Worm (Caenorhabditis elegans): Measurements from ENCODE around the gene Y38C1AA.6.

Y38C1AA.6 gene

DNA sequence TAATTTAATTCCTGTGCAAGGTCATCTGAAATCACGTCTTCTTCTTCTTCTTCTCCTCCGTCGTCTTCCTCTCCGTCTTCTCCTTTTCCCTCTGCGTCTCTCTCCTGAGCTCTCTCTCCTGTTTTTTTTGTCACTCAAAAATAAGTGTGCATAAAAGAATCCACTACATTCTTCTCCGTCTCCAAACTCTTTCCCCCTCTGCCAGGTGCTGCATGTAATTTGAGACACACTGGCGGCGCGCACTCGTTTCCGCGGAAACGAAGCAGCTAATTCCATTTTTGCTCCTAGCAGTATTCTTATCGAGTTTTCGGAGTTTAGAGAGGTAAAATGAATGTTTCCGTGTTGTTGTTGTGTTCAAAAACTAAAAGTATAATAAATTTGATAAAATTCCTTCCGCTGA, 23.5 kb downstream of the Y38C1AA.6 start:
- TF ChIP-seq T26A5.8 (tag; optimal IDR thresholded peaks at IDR 0.05) = no peak
- peak; percentile 26; the same call in 1 of the 2 replicates for TF ChIP-seq hmg-1.2 (GFP tag; IDR thresholded peaks at IDR 0.05)

DNA sequence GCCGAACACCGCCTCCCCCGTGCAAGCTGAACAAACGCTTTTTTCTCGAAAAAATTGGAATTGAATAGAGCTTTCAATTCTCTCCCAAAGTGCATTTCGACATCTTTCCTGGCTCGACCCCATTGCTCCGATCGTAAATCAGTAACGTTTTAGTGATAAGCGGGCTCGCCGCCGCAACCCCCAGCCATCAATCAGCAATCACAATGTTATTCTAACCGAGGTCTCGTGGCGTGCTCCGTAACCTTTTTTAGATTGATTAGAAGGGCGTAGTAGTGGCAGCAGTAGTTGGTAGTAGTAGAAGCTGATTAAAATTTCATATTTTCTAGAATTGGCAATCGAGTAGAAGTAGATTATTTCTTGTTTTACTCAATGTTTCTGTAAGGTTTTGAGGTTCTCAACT, 24.7 kb downstream of the Y38C1AA.6 start:
- TF ChIP-seq D2030.7 (GFP tag; IDR thresholded peaks at IDR 0.05) = no peak
- no peak for TF ChIP-seq bed-1 (GFP tag; IDR thresholded peaks at IDR 0.05)
- no peak for TF ChIP-seq xnd-1 (tag; optimal IDR thresholded peaks at IDR 0.05)
- TF ChIP-seq bed-2 (GFP tag; IDR thresholded peaks at IDR 0.05) = no peak
- TF ChIP-seq madf-8 (GFP tag; conservative IDR thresholded peaks at IDR 0.05) = no peak
- TF ChIP-seq ceh-40 (GFP tag; IDR thresholded peaks at IDR 0.05) = 0 out of 2 replicates have a peak, but pooled peaks have one; percentile 9
- no peak for TF ChIP-seq ZK185.1 (tag; optimal IDR thresholded peaks at IDR 0.05; ENCODE audit: poor library complexity, severe bottlenecking)
- TF ChIP-seq cebp-1 (GFP tag; IDR thresholded peaks at IDR 0.05) = 0 out of 2 replicates have a peak, but pooled peaks have one; percentile 55
- TF ChIP-seq cebp-1 (tag; optimal IDR thresholded peaks at IDR 0.05) = peak; percentile 37
- no peak for TF ChIP-seq Y67H2A.10 (GFP tag; conservative IDR thresholded peaks at IDR 0.05)
- TF ChIP-seq nhr-80 (tag; optimal IDR thresholded peaks at IDR 0.05) = peak; percentile 76

DNA sequence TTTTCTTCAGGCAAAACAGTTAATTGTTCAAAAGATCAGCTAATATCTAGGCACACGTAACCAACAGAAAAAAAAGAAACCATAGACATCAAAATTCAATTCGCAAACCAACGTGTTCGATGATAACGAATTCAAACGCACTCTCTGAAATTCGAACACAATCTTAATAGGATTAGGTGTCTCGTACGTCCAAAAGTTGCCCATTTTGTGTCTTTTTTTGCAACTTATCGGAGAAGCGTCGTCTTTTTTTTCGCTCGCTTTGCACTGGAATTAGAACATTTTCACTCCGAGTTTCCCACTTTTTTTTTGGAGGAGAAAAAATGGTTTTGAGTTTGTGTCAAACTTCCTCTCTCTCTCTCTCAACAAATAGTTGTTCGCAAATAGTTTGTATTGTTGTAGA, 26.5 kb downstream of the Y38C1AA.6 start:
- TF ChIP-seq nhr-80 (tag; optimal IDR thresholded peaks at IDR 0.05) = peak; percentile 73
- no peak for TF ChIP-seq somi-1 (GFP tag; optimal IDR thresholded peaks at IDR 0.05)

DNA sequence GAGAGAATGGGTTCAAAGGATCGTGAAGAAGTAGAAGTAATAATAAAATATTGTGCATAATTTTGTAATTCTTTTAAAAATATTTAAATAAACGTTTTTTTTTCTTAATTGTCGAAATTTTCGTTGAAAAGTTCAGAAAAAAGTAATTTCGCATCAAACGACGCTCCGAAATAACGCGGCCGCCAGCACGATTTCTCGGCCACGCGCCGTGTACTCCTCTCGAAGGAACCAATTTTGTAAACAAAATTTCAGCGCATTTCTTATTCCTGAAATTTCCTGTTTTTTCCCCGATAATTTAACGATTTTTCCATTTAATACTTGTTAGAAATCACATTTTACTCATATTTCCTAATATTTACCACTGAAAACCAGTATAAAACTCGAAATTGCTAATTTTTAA, 29.4 kb downstream of the Y38C1AA.6 start, which contains the start of gene Y38C1AA.12:
Gene Y38C1AA.12, plus strand, starts transcription at position 211 of the 400 bp plus-strand sequence.
- TF ChIP-seq K11D2.4 (GFP tag; IDR thresholded peaks at IDR 0.05) = peak; percentile 62; the same call in 1 of the 2 replicates
- TF ChIP-seq hsf-1 (GFP tag; IDR thresholded peaks at IDR 0.05) = no peak
- TF ChIP-seq F22D6.2 (tag; optimal IDR thresholded peaks at IDR 0.05) = peak; percentile 55
- no peak for TF ChIP-seq gei-17 (GFP tag; optimal IDR thresholded peaks at IDR 0.05)
- no peak for TF ChIP-seq akir-1 (GFP tag; optimal IDR thresholded peaks at IDR 0.05)
- TF ChIP-seq nfya-1 (tag; optimal IDR thresholded peaks at IDR 0.05; ENCODE audit: borderline replicate concordance, insufficient read depth) = no peak
- TF ChIP-seq lin-35 (GFP tag; optimal IDR thresholded peaks at IDR 0.05) = peak in 1 of 3 experiments; percentile 36
- TF ChIP-seq tbx-9 (tag; optimal IDR thresholded peaks at IDR 0.05; ENCODE audit: borderline replicate concordance) = no peak
- TF ChIP-seq let-526 (GFP tag; IDR thresholded peaks at IDR 0.05) = 0 out of 2 replicates have a peak, but pooled peaks have one; percentile 30
- no peak for TF ChIP-seq attf-6 (GFP tag; IDR thresholded peaks at IDR 0.05)
- peak; percentile 22 for TF ChIP-seq snpc-1.1 (tag; optimal IDR thresholded peaks at IDR 0.05; ENCODE audit: insufficient read depth)
- TF ChIP-seq hlh-12 (tag; optimal IDR thresholded peaks at IDR 0.05) = peak; percentile 23
- peak; percentile 41 for TF ChIP-seq F23B12.7 (tag; optimal IDR thresholded peaks at IDR 0.05; ENCODE audit: insufficient read depth)
- TF ChIP-seq zfh-2 (GFP tag; conservative IDR thresholded peaks at IDR 0.05) = no peak
- TF ChIP-seq Y56A3A.18 (GFP tag; IDR thresholded peaks at IDR 0.05) = no peak
- TF ChIP-seq madf-10 (tag; optimal IDR thresholded peaks at IDR 0.05) = peak; percentile 69
- TF ChIP-seq ztf-25 (GFP tag; IDR thresholded peaks at IDR 0.05) = peak; percentile 83; the same call in 1 of the 2 replicates
- 0 out of 2 replicates have a peak, but pooled peaks have one; percentile 40 for TF ChIP-seq lir-1 (GFP tag; conservative IDR thresholded peaks at IDR 0.05)
- no peak for TF ChIP-seq F57A8.1 (GFP tag; optimal IDR thresholded peaks at IDR 0.05)
- peak; percentile 47 for TF ChIP-seq lsl-1 (GFP tag; optimal IDR thresholded peaks at IDR 0.05)
- TF ChIP-seq hmg-20 (GFP tag; IDR thresholded peaks at IDR 0.05) = peak; percentile 63; the same call in 1 of the 2 replicates
- TF ChIP-seq ceh-91 (GFP tag; IDR thresholded peaks at IDR 0.05) = peak; percentile 51
- no peak for TF ChIP-seq nhr-120 (GFP tag; IDR thresholded peaks at IDR 0.05)
- no peak for TF ChIP-seq F49E8.2 (tag; optimal IDR thresholded peaks at IDR 0.05; ENCODE audit: insufficient read depth)
- no peak for TF ChIP-seq F37B4.10 (GFP tag; IDR thresholded peaks at IDR 0.05)
- no peak for TF ChIP-seq F55B11.4 (tag; optimal IDR thresholded peaks at IDR 0.05; ENCODE audit: borderline replicate concordance, insufficient read depth)
- no peak for TF ChIP-seq mes-4 (tag; optimal IDR thresholded peaks at IDR 0.05)
- TF ChIP-seq F52B5.7 (tag; optimal IDR thresholded peaks at IDR 0.05) = no peak
- TF ChIP-seq attf-5 (GFP tag; optimal IDR thresholded peaks at IDR 0.05) = peak; percentile 79
- peak; percentile 93 for TF ChIP-seq ZK185.1 (tag; optimal IDR thresholded peaks at IDR 0.05; ENCODE audit: poor library complexity, severe bottlenecking)
